Worm (Caenorhabditis elegans): Measurements from ENCODE around the gene F52E1.9.

F52E1.9 gene

DNA sequence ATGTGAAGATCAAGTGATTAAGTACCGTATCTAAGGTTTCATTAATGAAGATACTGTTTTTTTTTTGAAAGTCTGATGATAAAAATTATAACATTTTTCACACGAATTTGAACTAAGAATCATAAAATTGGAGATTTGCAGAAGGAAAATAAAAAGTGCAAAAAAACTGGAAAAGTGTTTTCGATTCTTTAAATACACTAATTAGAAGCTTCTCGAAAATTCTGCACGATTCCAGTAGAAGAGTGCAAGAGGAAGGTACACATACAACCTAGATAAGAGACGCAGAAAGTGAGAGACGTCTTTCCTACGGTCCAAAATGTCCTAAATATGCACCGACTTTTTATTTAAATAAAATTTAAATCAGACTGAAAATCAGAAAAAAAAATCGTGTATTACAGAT is 23.7 kb upstream of the F52E1.9 start:
- no peak for TF ChIP-seq nhr-20 (tag; optimal IDR thresholded peaks at IDR 0.05)
- no peak for TF ChIP-seq nhr-28 (tag; optimal IDR thresholded peaks at IDR 0.05)
- TF ChIP-seq snu-23 (GFP tag; optimal IDR thresholded peaks at IDR 0.05): no peak
- TF ChIP-seq aly-2 (tag; optimal IDR thresholded peaks at IDR 0.05): no peak
- no peak for TF ChIP-seq xbp-1 (tag; optimal IDR thresholded peaks at IDR 0.05)
- no peak for TF ChIP-seq egl-13 (tag; optimal IDR thresholded peaks at IDR 0.05)
- peak; percentile 18 for TF ChIP-seq swsn-7 (tag; optimal IDR thresholded peaks at IDR 0.05)
- no peak for TF ChIP-seq ceh-82 (tag; optimal IDR thresholded peaks at IDR 0.05)
- no peak for TF ChIP-seq nhr-12 (tag; optimal IDR thresholded peaks at IDR 0.05)
- TF ChIP-seq nhr-77 (tag; optimal IDR thresholded peaks at IDR 0.05): no peak
- TF ChIP-seq C34B4.2 (tag; optimal IDR thresholded peaks at IDR 0.05): no peak
- TF ChIP-seq lin-14 (GFP tag; optimal IDR thresholded peaks at IDR 0.05): peak; percentile 2
- no peak for TF ChIP-seq lin-13 (GFP tag; optimal IDR thresholded peaks at IDR 0.05)
- no peak for TF ChIP-seq isw-1 (GFP tag; IDR thresholded peaks at IDR 0.05)
- no peak for TF ChIP-seq ama-1 (optimal IDR thresholded peaks at IDR 0.05)
- no peak for TF ChIP-seq nhr-71 (tag; optimal IDR thresholded peaks at IDR 0.05)
- TF ChIP-seq unc-130 (tag; optimal IDR thresholded peaks at IDR 0.05): no peak
- TF ChIP-seq nhr-19 (GFP tag; conservative IDR thresholded peaks at IDR 0.05): no peak
- TF ChIP-seq lin-15B (tag; optimal IDR thresholded peaks at IDR 0.05): no peak
- no peak for TF ChIP-seq lir-3 (tag; optimal IDR thresholded peaks at IDR 0.05; ENCODE audit: poor library complexity)
- no peak for TF ChIP-seq C04F5.9 (tag; optimal IDR thresholded peaks at IDR 0.05)
- no peak for TF ChIP-seq mab-9 (GFP tag; IDR thresholded peaks at IDR 0.05)
- TF ChIP-seq mep-1 (tag; optimal IDR thresholded peaks at IDR 0.05): peak; percentile 75

DNA sequence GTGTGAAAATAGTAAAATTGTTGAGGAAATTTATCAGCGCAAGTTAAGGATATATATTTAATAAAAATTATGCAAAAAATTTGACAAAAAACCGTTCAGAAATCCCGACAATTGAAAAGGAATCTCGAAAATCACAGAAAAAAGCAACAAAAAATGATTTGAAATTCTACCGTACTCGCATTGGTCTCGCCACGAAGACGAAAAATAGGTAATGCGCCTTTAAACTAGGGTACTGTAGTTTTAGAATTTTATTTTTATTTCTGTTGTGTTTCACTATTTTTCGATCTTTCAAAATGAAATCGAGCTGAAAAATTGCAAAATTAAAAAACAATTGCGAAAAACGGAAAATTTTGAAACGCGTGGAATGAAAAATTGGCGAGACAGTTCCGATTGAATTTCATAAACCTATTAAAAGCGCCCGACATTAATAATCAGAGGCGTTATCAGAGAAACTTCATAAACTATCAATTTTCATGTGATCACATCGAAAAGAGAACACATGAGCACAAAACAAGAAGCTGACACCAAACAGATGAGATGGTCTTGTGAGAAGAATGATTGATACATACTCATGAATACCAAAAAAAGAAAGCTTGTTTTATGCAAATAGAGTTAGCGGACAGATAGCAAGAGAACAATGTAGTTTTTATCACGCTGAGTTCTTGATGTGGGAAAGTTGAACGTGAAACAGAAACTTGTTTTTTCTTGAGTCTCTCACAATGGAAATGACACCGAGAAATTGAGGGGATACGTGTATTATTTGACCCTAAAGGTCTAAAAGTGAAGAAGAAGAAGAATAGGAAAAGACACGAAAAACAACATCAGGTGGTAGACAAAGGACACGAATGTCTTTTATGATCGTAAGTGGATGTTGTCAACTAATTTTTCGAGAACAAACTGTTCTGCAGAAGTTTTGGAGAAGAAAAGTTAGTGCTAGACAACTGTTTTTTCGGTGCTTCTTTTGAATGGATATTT is 22.7 kb upstream of the F52E1.9 start:
- TF ChIP-seq nhr-85 (tag) (peak; percentile 65), elt-3 (tag; optimal IDR thresholded peaks at IDR 0.05) (no peak), ama-1 (optimal IDR thresholded peaks at IDR 0.05) (peak; percentile 42), grh-1 (GFP tag; IDR thresholded peaks at IDR 0.05) (no peak), blmp-1 (tag; optimal IDR thresholded peaks at IDR 0.05) (peak; percentile 21), elt-2 (tag; optimal IDR thresholded peaks at IDR 0.05) (peak; percentile 79), unc-130 (tag; optimal IDR thresholded peaks at IDR 0.05) (no peak), lin-35 (GFP tag; optimal IDR thresholded peaks at IDR 0.05) (peak in 1 of 2 experiments; percentile 18), dpl-1 (GFP tag; optimal IDR thresholded peaks at IDR 0.05) (no peak)

DNA sequence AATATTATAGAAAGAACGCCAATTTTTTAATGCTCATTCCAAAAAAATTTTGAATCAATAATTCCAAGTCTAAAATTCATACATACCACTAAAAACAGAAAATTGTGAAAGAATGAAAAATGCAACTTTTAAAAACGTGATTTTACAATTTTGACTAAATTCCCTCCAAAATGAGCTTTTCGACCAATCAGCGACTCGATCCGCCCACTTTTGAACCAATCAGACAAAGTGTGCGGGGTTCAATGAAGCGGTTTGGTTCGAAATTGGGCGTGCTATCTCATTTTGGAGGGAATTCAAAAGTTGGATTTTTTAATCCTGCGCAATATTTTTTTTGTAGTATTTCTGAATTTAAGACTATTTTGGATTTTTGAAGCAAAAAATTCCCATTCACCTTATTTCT is 14.8 kb upstream of the F52E1.9 start:
- TF ChIP-seq unc-30 (tag; optimal IDR thresholded peaks at IDR 0.05) (no peak), fkh-10 (GFP tag; optimal IDR thresholded peaks at IDR 0.05) (no peak), nhr-237 (tag; optimal IDR thresholded peaks at IDR 0.05) (no peak), nhr-11 (tag; optimal IDR thresholded peaks at IDR 0.05) (no peak), blmp-1 (tag; optimal IDR thresholded peaks at IDR 0.05) (no peak), alr-1 (tag; optimal IDR thresholded peaks at IDR 0.05; ENCODE audit: borderline replicate concordance) (no peak)

DNA sequence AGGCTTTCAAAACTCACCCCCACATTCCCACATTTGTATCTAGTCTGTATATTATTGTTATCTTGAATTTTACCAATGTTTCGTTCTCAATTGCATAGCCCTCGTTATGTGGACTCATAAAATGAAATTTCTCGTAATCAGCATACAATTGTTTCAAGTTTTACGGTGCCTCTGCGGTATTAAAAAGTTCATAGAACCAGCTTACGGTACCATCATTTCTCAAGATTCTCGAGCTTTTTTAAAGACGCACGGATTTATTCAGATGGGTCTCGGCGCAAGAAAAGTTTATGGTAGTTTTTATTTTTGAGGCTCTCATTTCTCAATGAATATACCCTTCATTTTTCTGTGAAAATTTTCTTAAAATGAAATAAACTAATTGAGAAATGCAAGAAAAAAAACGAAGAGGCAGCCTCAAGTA is 12.7 kb upstream of the F52E1.9 start:
- TF ChIP-seq C04F5.9 (tag; optimal IDR thresholded peaks at IDR 0.05): no peak
- no peak for TF ChIP-seq ceh-90 (tag; optimal IDR thresholded peaks at IDR 0.05)
- TF ChIP-seq jun-1 (tag; optimal IDR thresholded peaks at IDR 0.05): no peak
- TF ChIP-seq snu-23 (GFP tag; optimal IDR thresholded peaks at IDR 0.05): no peak
- no peak for TF ChIP-seq egl-13 (tag; optimal IDR thresholded peaks at IDR 0.05)
- TF ChIP-seq hpl-2 (GFP tag; optimal IDR thresholded peaks at IDR 0.05): no peak
- TF ChIP-seq zag-1 (tag; optimal IDR thresholded peaks at IDR 0.05): no peak
- TF ChIP-seq tlp-1 (tag; optimal IDR thresholded peaks at IDR 0.05): no peak
- TF ChIP-seq nhr-19 (GFP tag; conservative IDR thresholded peaks at IDR 0.05): no peak
- TF ChIP-seq grh-1 (GFP tag; IDR thresholded peaks at IDR 0.05): no peak
- no peak for TF ChIP-seq dsc-1 (tag; optimal IDR thresholded peaks at IDR 0.05)
- no peak for TF ChIP-seq unc-62 (GFP tag; optimal IDR thresholded peaks at IDR 0.05)
- TF ChIP-seq lin-35 (GFP tag; optimal IDR thresholded peaks at IDR 0.05): no peak
- no peak for TF ChIP-seq sptf-1 (tag; optimal IDR thresholded peaks at IDR 0.05)
- no peak for TF ChIP-seq nhr-85 (tag)
- TF ChIP-seq zip-4 (GFP tag; optimal IDR thresholded peaks at IDR 0.05): no peak

Data from whole organism, L1 larva.